Worm (Caenorhabditis elegans): ENCODE data around the gene F47B8.3.

- TF ChIP-seq him-1 (tag; optimal IDR thresholded peaks at IDR 0.05), result no peak
- no peak for TF ChIP-seq dao-5 (tag; optimal IDR thresholded peaks at IDR 0.05)
These were observed 11.7 kb downstream of the F47B8.3 start, which contains the start of gene ddn-3 for ce11 chrV:14311115-14311514.

All from whole organism, L4/young adult.